Worm (Caenorhabditis elegans) whole organism, mixed stage, embryonic: ENCODE measurements around the gene EEED8.18.

Experiments used
- M03D4.4 ChIP-seq: sonication (generic microtip); optimal IDR thresholded peaks from 2 replicates; lab custom pipeline; 2017; ENCODE audit warnings: mild to moderate bottlenecking, missing genetic modification characterization, missing compliant biosample characterization
- ceh-39 ChIP-seq: fragments of 150-350 bp; optimal IDR thresholded peaks from 2 replicates; lab custom pipeline; 2014; ENCODE audit warnings: missing biosample characterization, missing genetic modification characterization
- ceh-43 ChIP-seq: fragments of 200-800 bp; sonication (Bioruptor generic); optimal IDR thresholded peaks from 2 replicates; lab custom pipeline; 2018; ENCODE audit warnings: mild to moderate bottlenecking, missing genetic modification characterization, moderate library complexity, missing compliant biosample characterization
- ceh-83 ChIP-seq: fragments of 200-800 bp; sonication (Bioruptor generic); optimal IDR thresholded peaks from 2 replicates; lab custom pipeline; 2018; ENCODE audit warnings: mild to moderate bottlenecking, missing genetic modification characterization, missing compliant biosample characterization
- cnd-1 ChIP-seq: fragments of 200-800 bp; sonication (Bioruptor generic); optimal IDR thresholded peaks from 2 replicates; lab custom pipeline; 2018; ENCODE audit warnings: mild to moderate bottlenecking, missing genetic modification characterization, missing compliant biosample characterization
- drap-1 ChIP-seq: fragments of 200-800 bp; sonication (Bioruptor generic); optimal IDR thresholded peaks from 3 replicates; lab custom pipeline; 2018; ENCODE audit warnings: mild to moderate bottlenecking, missing genetic modification characterization, missing compliant biosample characterization
- elt-3 ChIP-seq: fragments of 150-350 bp; optimal IDR thresholded peaks from 2 replicates; lab custom pipeline; 2014; ENCODE audit warnings: missing biosample characterization, missing genetic modification characterization
- flh-1 ChIP-seq: fragments of 200-800 bp; sonication (Bioruptor generic); optimal IDR thresholded peaks from 2 replicates; lab custom pipeline; 2018; ENCODE audit warnings: mild to moderate bottlenecking, missing genetic modification characterization, moderate library complexity, missing compliant biosample characterization
- ham-2 ChIP-seq: fragments of 200-800 bp; sonication (Bioruptor generic); optimal IDR thresholded peaks from 2 replicates; lab custom pipeline; 2018; ENCODE audit warnings: mild to moderate bottlenecking, missing genetic modification characterization, missing compliant biosample characterization
- hlh-1 ChIP-seq: fragments of 150-350 bp; optimal IDR thresholded peaks from 2 replicates; lab custom pipeline; 2014; ENCODE audit warnings: missing biosample characterization, missing genetic modification reagents, missing genetic modification characterization
- lin-13 ChIP-seq: fragments of 150-350 bp; optimal IDR thresholded peaks from 2 replicates; lab custom pipeline; 2014; ENCODE audit warnings: missing biosample characterization, missing genetic modification characterization
- lin-32 ChIP-seq: fragments of 200-800 bp; sonication (Bioruptor generic); optimal IDR thresholded peaks from 2 replicates; lab custom pipeline; 2018; ENCODE audit warnings: mild to moderate bottlenecking, missing genetic modification characterization, missing compliant biosample characterization
- lsy-2 ChIP-seq: fragments of 150-350 bp; optimal IDR thresholded peaks from 2 replicates; lab custom pipeline; 2014; ENCODE audit warnings: missing biosample characterization, missing genetic modification characterization
- mab-5 ChIP-seq: fragments of 150-350 bp; optimal IDR thresholded peaks from 2 replicates; lab custom pipeline; 2014; ENCODE audit warnings: missing biosample characterization, missing genetic modification characterization
- mep-1 ChIP-seq: fragments of 150-350 bp; optimal IDR thresholded peaks from 2 replicates; lab custom pipeline; 2017; ENCODE audit warnings: missing biosample characterization, missing genetic modification reagents, missing genetic modification characterization, inconsistent platforms
- nhr-2 ChIP-seq: fragments of 150-350 bp; optimal IDR thresholded peaks from 2 replicates; lab custom pipeline; 2014; ENCODE audit warnings: missing biosample characterization, missing genetic modification characterization
- nhr-237 ChIP-seq: fragments of 150-350 bp; optimal IDR thresholded peaks from 2 replicates; lab custom pipeline; 2014; ENCODE audit warnings: missing biosample characterization, missing genetic modification characterization
- pha-4 ChIP-seq: fragments of 150-350 bp; optimal IDR thresholded peaks from 2 replicates; lab custom pipeline; 2018; ENCODE audit warnings: missing biosample characterization, missing genetic modification reagents, missing genetic modification characterization
- sem-2 ChIP-seq: fragments of 200-800 bp; sonication (Bioruptor generic); optimal IDR thresholded peaks from 2 replicates; lab custom pipeline; 2018; ENCODE audit warnings: mild to moderate bottlenecking, missing genetic modification characterization, missing compliant biosample characterization
- sptf-1 ChIP-seq: sonication (generic microtip); optimal IDR thresholded peaks from 2 replicates; lab custom pipeline; 2017; ENCODE audit warnings: mild to moderate bottlenecking, missing genetic modification characterization, moderate library complexity, missing compliant biosample characterization
- tbx-8 ChIP-seq: fragments of 200-800 bp; sonication (Bioruptor generic); optimal IDR thresholded peaks from 2 replicates; lab custom pipeline; 2018; ENCODE audit warnings: mild to moderate bottlenecking, missing genetic modification characterization, moderate library complexity, missing compliant biosample characterization
- unc-120 ChIP-seq: sonication (generic microtip); optimal IDR thresholded peaks from 2 replicates; lab custom pipeline; 2017; ENCODE audit warnings: missing genetic modification characterization, missing compliant biosample characterization; ENCODE audit not compliant: poor library complexity, severe bottlenecking
- unc-39 ChIP-seq: fragments of 150-350 bp; optimal IDR thresholded peaks from 2 replicates; lab custom pipeline; 2014; ENCODE audit warnings: missing biosample characterization, missing genetic modification characterization
- unc-62 ChIP-seq: fragments of 150-350 bp; optimal IDR thresholded peaks from 2 replicates; lab custom pipeline; 2014; ENCODE audit warnings: missing biosample characterization, missing genetic modification reagents, missing genetic modification characterization
- zip-8 ChIP-seq: fragments of 150-350 bp; optimal IDR thresholded peaks from 2 replicates; lab custom pipeline; 2014; ENCODE audit warnings: missing biosample characterization, missing genetic modification characterization
- ztf-11 ChIP-seq: fragments of 150-350 bp; optimal IDR thresholded peaks from 2 replicates; lab custom pipeline; 2014; ENCODE audit warnings: missing biosample characterization, missing genetic modification characterization

EEED8.18 gene

ce11 chrII:5388786-5389421 is 23.5 kb downstream of the EEED8.18 start, which contains the start of gene rsp-4:
Gene rsp-4 (minus strand): TSS chrII:5388836.
- TF ChIP-seq ceh-39 = no peak
- no peak for TF ChIP-seq sptf-1 (tag; lab: Kevin White, UChicago)
- TF ChIP-seq elt-3 (tag; lab: Kevin White, UChicago) = no peak
- no peak for TF ChIP-seq mab-5 (tag; lab: Kevin White, UChicago)
- TF ChIP-seq unc-39 (tag; lab: Kevin White, UChicago) = no peak
- TF ChIP-seq lsy-2 = no peak

- TF ChIP-seq ztf-11 (no peak), unc-62 (GFP tag; lab: Kevin White, UChicago) (no peak), pha-4 (tag; lab: Kevin White, UChicago) (no peak), M03D4.4 (tag; lab: Kevin White, UChicago) (no peak), ceh-43 (GFP tag; lab: Kevin White, UChicago) (no peak), sem-2 (GFP tag; lab: Kevin White, UChicago) (no peak), unc-39 (tag; lab: Kevin White, UChicago) (no peak), hlh-1 (no peak), unc-120 (tag; lab: Kevin White, UChicago) (no peak), ham-2 (GFP tag; lab: Kevin White, UChicago) (no peak), zip-8 (tag; lab: Kevin White, UChicago) (no peak), ceh-83 (no peak)
Measured at ce11 chrII:5387217-5387616, 25.2 kb downstream of the EEED8.18 start, which contains the start of gene ccpp-6. Gene ccpp-6 (minus strand): TSS chrII:5387317.

- TF ChIP-seq ceh-43 (GFP tag; lab: Kevin White, UChicago) = no peak
- TF ChIP-seq pha-4 (tag; lab: Kevin White, UChicago) = no peak
- TF ChIP-seq ceh-39 = no peak
- TF ChIP-seq flh-1 (GFP tag; lab: Kevin White, UChicago) = no peak
- no peak for TF ChIP-seq unc-62 (GFP tag; lab: Kevin White, UChicago)
- TF ChIP-seq lin-13 = no peak
- no peak for TF ChIP-seq cnd-1 (tag; lab: Kevin White, UChicago)
- TF ChIP-seq tbx-8 (GFP tag; lab: Kevin White, UChicago) = no peak
- TF ChIP-seq sem-2 (GFP tag; lab: Kevin White, UChicago) = no peak
- no peak for TF ChIP-seq nhr-237 (tag; lab: Kevin White, UChicago)
Measured at ce11 chrII:5384282-5384681, 28.1 kb downstream of the EEED8.18 start.

ce11 chrII:5379614-5380077 is 32.8 kb downstream of the EEED8.18 start, which contains the start of gene pkc-3:
Gene pkc-3 (plus strand): TSS chrII:5380027.
- TF ChIP-seq lin-13 = no peak
- TF ChIP-seq nhr-237 (tag; lab: Kevin White, UChicago) = peak; percentile 32
- TF ChIP-seq zip-8 (tag; lab: Kevin White, UChicago) = no peak
- no peak for TF ChIP-seq pha-4 (tag; lab: Kevin White, UChicago)
- peak; percentile 57 for TF ChIP-seq ham-2 (GFP tag; lab: Kevin White, UChicago)
- TF ChIP-seq lsy-2 = peak; percentile 2
- TF ChIP-seq sptf-1 (tag; lab: Kevin White, UChicago) = peak; percentile 20
- TF ChIP-seq ceh-43 (GFP tag; lab: Kevin White, UChicago) = no peak
- TF ChIP-seq cnd-1 (tag; lab: Kevin White, UChicago) = peak; percentile 24
- TF ChIP-seq nhr-2 (tag; lab: Kevin White, UChicago) = peak; percentile 90
- TF ChIP-seq mep-1 = peak; percentile 47
- TF ChIP-seq, all 35 proteins: peak for 7

ce11 chrII:5378239-5378521 is 34.2 kb downstream of the EEED8.18 start:
- TF ChIP-seq pha-4 (tag; lab: Kevin White, UChicago) = no peak
- no peak for TF ChIP-seq lin-32 (GFP tag; lab: Kevin White, UChicago)
- TF ChIP-seq nhr-2 (tag; lab: Kevin White, UChicago) = no peak
- TF ChIP-seq ceh-39 = no peak
- TF ChIP-seq nhr-237 (tag; lab: Kevin White, UChicago) = no peak
- TF ChIP-seq, all 35 proteins: peak for 0

ce11 chrII:5377467-5378238 is 34.8 kb downstream of the EEED8.18 start, which contains the start of gene prdx-2:
Gene prdx-2 (plus strand): TSS chrII:5378195.
- TF ChIP-seq drap-1 (GFP tag; lab: Kevin White, UChicago) (no peak), lsy-2 (peak; percentile 70)
- TF ChIP-seq, all 35 proteins: peak for 1
